Fruit fly (Drosophila melanogaster) whole organism, embryonic: ENCODE data around the gene Pex16.
A peak's percentile ranks its signal among the peaks of the same experiment; 100 is the strongest.

Experiments
- Adf1 ChIP-seq: fragments of 200-800 bp; sonication (Bioruptor generic); IDR thresholded peaks from 2 replicates; pipeline ENCODE4 v1.3.6; 2022; ENCODE audit warnings: missing biosample characterization, missing genetic modification characterization
- CG10654 ChIP-seq: fragments of 200-800 bp; sonication (Bioruptor generic); optimal IDR thresholded peaks from 2 replicates; lab custom pipeline; 2016; ENCODE audit warnings: missing biosample characterization, missing genetic modification characterization
- CG11247 ChIP-seq: fragments of 200-800 bp; sonication (Bioruptor generic); IDR thresholded peaks from 2 replicates; pipeline ENCODE4 v1.3.6; 2022; ENCODE audit warnings: missing biosample characterization, missing genetic modification characterization
- CG14667 ChIP-seq: fragments of 200-800 bp; sonication (Bioruptor generic); IDR thresholded peaks from 2 replicates; pipeline ENCODE4 v1.3.6; 2022; ENCODE audit warnings: missing biosample characterization, missing genetic modification characterization
- CG16863 ChIP-seq: fragments of 200-800 bp; sonication (Bioruptor generic); optimal IDR thresholded peaks from 3 replicates; lab custom pipeline; 2016; ENCODE audit warnings: missing biosample characterization, missing genetic modification characterization
- CG17359 ChIP-seq: fragments of 200-800 bp; sonication (Bioruptor generic); optimal IDR thresholded peaks from 3 replicates; lab custom pipeline; 2018; ENCODE audit warnings: missing biosample characterization, mild to moderate bottlenecking, missing genetic modification characterization, moderate library complexity
- CG30431 ChIP-seq: fragments of 200-800 bp; sonication (Bioruptor generic); optimal IDR thresholded peaks from 2 replicates; lab custom pipeline; 2017; ENCODE audit warnings: missing biosample characterization, missing genetic modification characterization
- CG31224 ChIP-seq: fragments of 200-800 bp; sonication (Bioruptor generic); IDR thresholded peaks from 2 replicates; pipeline ENCODE4 v1.3.6; 2022; ENCODE audit warnings: missing biosample characterization, missing genetic modification characterization
- CG33557 ChIP-seq: fragments of 200-800 bp; sonication (Bioruptor generic); optimal IDR thresholded peaks from 2 replicates; lab custom pipeline; 2019; ENCODE audit warnings: missing biosample characterization, mild to moderate bottlenecking, missing genetic modification characterization, moderate library complexity
- CG34422 ChIP-seq: fragments of 200-800 bp; sonication (Bioruptor generic); IDR thresholded peaks from 3 replicates; pipeline ENCODE4 v1.3.6; 2022; ENCODE audit warnings: missing biosample characterization, missing genetic modification characterization
- CG4360 ChIP-seq: fragments of 200-800 bp; sonication (Bioruptor generic); IDR thresholded peaks from 2 replicates; pipeline ENCODE4 v1.3.6; 2022; ENCODE audit warnings: missing biosample characterization, missing genetic modification characterization
- CG4424 ChIP-seq: fragments of 200-800 bp; sonication (Bioruptor generic); optimal IDR thresholded peaks from 3 replicates; lab custom pipeline; 2016; ENCODE audit warnings: missing biosample characterization, missing genetic modification characterization
- CG4730 ChIP-seq: fragments of 200-800 bp; sonication (Bioruptor generic); IDR thresholded peaks from 2 replicates; pipeline ENCODE4 v1.3.6; 2022; ENCODE audit warnings: missing biosample characterization, missing genetic modification characterization
- CG4854 ChIP-seq: fragments of 200-800 bp; sonication (Bioruptor generic); optimal IDR thresholded peaks from 2 replicates; lab custom pipeline; 2016; ENCODE audit warnings: missing biosample characterization, missing genetic modification characterization, inconsistent platforms
- CG6272 ChIP-seq: fragments of 200-800 bp; sonication (Bioruptor generic); IDR thresholded peaks from 2 replicates; pipeline ENCODE4 v1.3.6; 2022; ENCODE audit warnings: missing biosample characterization, missing genetic modification characterization
- CG6854 ChIP-seq: fragments of 200-800 bp; sonication (Bioruptor generic); optimal IDR thresholded peaks from 3 replicates; lab custom pipeline; 2017; ENCODE audit warnings: missing biosample characterization, mild to moderate bottlenecking, missing genetic modification characterization
- CG8359 ChIP-seq: fragments of 200-800 bp; sonication (Bioruptor generic); optimal IDR thresholded peaks from 2 replicates; lab custom pipeline; 2017; ENCODE audit warnings: missing biosample characterization, mild to moderate bottlenecking, missing genetic modification characterization, borderline replicate concordance
- CG9932 ChIP-seq: fragments of 200-800 bp; sonication (Bioruptor generic); IDR thresholded peaks from 2 replicates; pipeline ENCODE4 v1.3.6; 2022; ENCODE audit warnings: missing biosample characterization, missing genetic modification characterization
- Dfd ChIP-seq, 2 experiments: fragments of >200 bp; optimal IDR thresholded peaks; 2 replicates each; lab custom pipeline; 2017; ENCODE audit warnings: missing biosample characterization in 2 of 2, missing genetic modification characterization in 2 of 2
- Dip3 ChIP-seq: fragments of 200-800 bp; sonication (Bioruptor generic); optimal IDR thresholded peaks from 3 replicates; lab custom pipeline; 2016; ENCODE audit warnings: missing biosample characterization, missing genetic modification characterization
- E2f2 ChIP-seq: fragments of 200-800 bp; sonication (Bioruptor generic); IDR thresholded peaks from 2 replicates; pipeline ENCODE4 v1.3.6; 2022; ENCODE audit warnings: missing biosample characterization, missing genetic modification characterization
- Elba2 ChIP-seq: fragments of 200-800 bp; sonication (Bioruptor generic); optimal IDR thresholded peaks from 3 replicates; lab custom pipeline; 2016; ENCODE audit warnings: missing biosample characterization, missing genetic modification characterization
- Ets97D ChIP-seq: fragments of 200-800 bp; sonication (Bioruptor generic); optimal IDR thresholded peaks from 3 replicates; lab custom pipeline; 2016; ENCODE audit warnings: missing biosample characterization, missing genetic modification characterization
- Hmx ChIP-seq: fragments of 200-800 bp; sonication (Bioruptor generic); optimal IDR thresholded peaks from 2 replicates; lab custom pipeline; 2016; ENCODE audit warnings: missing biosample characterization, missing genetic modification characterization
- Hr39 ChIP-seq: fragments of >200 bp; optimal IDR thresholded peaks from 2 replicates; lab custom pipeline; 2017
- MBD-R2 ChIP-seq: fragments of 200-800 bp; sonication (Bioruptor generic); IDR thresholded peaks from 2 replicates; pipeline ENCODE4 v1.3.6; 2022; ENCODE audit warnings: missing biosample characterization, missing genetic modification characterization
- Meics ChIP-seq: fragments of 200-800 bp; sonication (Bioruptor generic); optimal IDR thresholded peaks from 2 replicates; lab custom pipeline; 2017; ENCODE audit warnings: missing biosample characterization, mild to moderate bottlenecking, missing genetic modification characterization
- Mrtf ChIP-seq: fragments of 200-800 bp; sonication (Bioruptor generic); IDR thresholded peaks from 3 replicates; pipeline ENCODE4 v1.3.6; 2022; ENCODE audit warnings: missing biosample characterization, missing genetic modification characterization
- NK7.1 ChIP-seq: fragments of 200-800 bp; sonication (Bioruptor generic); optimal IDR thresholded peaks from 3 replicates; lab custom pipeline; 2016; ENCODE audit warnings: missing biosample characterization, missing genetic modification characterization
- Oli ChIP-seq: fragments of 200-800 bp; sonication (Bioruptor generic); optimal IDR thresholded peaks from 2 replicates; lab custom pipeline; 2018; ENCODE audit warnings: missing biosample characterization, mild to moderate bottlenecking, missing genetic modification characterization, moderate library complexity
- Optix ChIP-seq: fragments of 200-800 bp; sonication (Bioruptor generic); IDR thresholded peaks from 3 replicates; pipeline ENCODE4 v1.3.6; 2022; ENCODE audit warnings: missing biosample characterization, missing genetic modification characterization
- ara ChIP-seq: fragments of 200-800 bp; sonication (Bioruptor generic); IDR thresholded peaks from 2 replicates; pipeline ENCODE4 v1.3.6; 2022; ENCODE audit warnings: missing biosample characterization, missing genetic modification characterization
- crol ChIP-seq: fragments of 200-800 bp; sonication (Bioruptor generic); IDR thresholded peaks from 2 replicates; pipeline ENCODE4 v1.3.6; 2022; ENCODE audit warnings: missing biosample characterization, missing genetic modification characterization
- crp ChIP-seq, 2 experiments: fragments of 200-800 bp; sonication (Bioruptor generic); optimal IDR thresholded peaks; 2 replicates in 1 of 2; 3 replicates in 1 of 2; lab custom pipeline; 2017; ENCODE audit warnings: missing biosample characterization in 2 of 2, missing genetic modification characterization in 2 of 2, mild to moderate bottlenecking in 1 of 2, moderate library complexity in 1 of 2
- ems ChIP-seq: fragments of 200-800 bp; sonication (Bioruptor generic); optimal IDR thresholded peaks from 3 replicates; lab custom pipeline; 2016; ENCODE audit warnings: missing biosample characterization, missing genetic modification characterization
- eve ChIP-seq, 2 experiments: fragments of >200 bp; optimal IDR thresholded peaks; 2 replicates each; lab custom pipeline; 2017; ENCODE audit warnings: missing biosample characterization in 2 of 2, missing genetic modification characterization in 2 of 2
- gcm ChIP-seq: fragments of 200-800 bp; sonication (Bioruptor generic); optimal IDR thresholded peaks from 2 replicates; lab custom pipeline; 2019; ENCODE audit warnings: missing biosample characterization, mild to moderate bottlenecking, missing genetic modification characterization, moderate library complexity
- grau ChIP-seq: fragments of 200-800 bp; optimal IDR thresholded peaks from 3 replicates; lab custom pipeline; 2019; ENCODE audit warnings: missing biosample characterization, mild to moderate bottlenecking, missing genetic modification characterization, moderate library complexity
- knrl ChIP-seq: fragments of 200-800 bp; sonication (Bioruptor generic); IDR thresholded peaks from 3 replicates; pipeline ENCODE4 v1.3.6; 2022; ENCODE audit warnings: missing biosample characterization, missing genetic modification characterization; ENCODE audit not compliant: partially characterized antibody
- nau ChIP-seq: fragments of 200-800 bp; sonication (Bioruptor generic); optimal IDR thresholded peaks from 3 replicates; lab custom pipeline; 2017; ENCODE audit warnings: missing biosample characterization, mild to moderate bottlenecking, missing genetic modification characterization, missing genetic modification reagents
- pan ChIP-seq, 4 experiments: fragments of >200 bp in 3 of 4; fragments of 200-800 bp in 1 of 4; sonication (Bioruptor generic) in 1 of 4; optimal IDR thresholded peaks in 3 of 4; IDR thresholded peaks in 1 of 4; 2 replicates each; pipeline versions ENCODE4 v1.3.6 to Lab custom; 2017 to 2022; ENCODE audit warnings: missing biosample characterization in 2 of 4, missing genetic modification characterization in 2 of 4, mixed read lengths in 1 of 4
- pnt ChIP-seq: fragments of 200-800 bp; sonication (Bioruptor generic); optimal IDR thresholded peaks from 3 replicates; lab custom pipeline; 2016; ENCODE audit warnings: missing biosample characterization, missing genetic modification characterization
- psq ChIP-seq: fragments of 200-800 bp; sonication (Bioruptor generic); optimal IDR thresholded peaks from 2 replicates; lab custom pipeline; 2017; ENCODE audit warnings: missing biosample characterization, missing genetic modification characterization
- rib ChIP-seq: fragments of 200-800 bp; sonication (Bioruptor generic); IDR thresholded peaks from 2 replicates; pipeline ENCODE4 v1.3.6; 2022; ENCODE audit warnings: missing biosample characterization, missing genetic modification characterization
- seq ChIP-seq: fragments of 200-800 bp; sonication (Bioruptor generic); IDR thresholded peaks from 2 replicates; pipeline ENCODE4 v1.3.6; 2022; ENCODE audit warnings: missing biosample characterization, missing genetic modification characterization
- sima ChIP-seq: fragments of 200-800 bp; sonication (Bioruptor generic); optimal IDR thresholded peaks from 2 replicates; lab custom pipeline; 2016; ENCODE audit warnings: missing biosample characterization, missing genetic modification characterization
- sug ChIP-seq: fragments of 200-800 bp; optimal IDR thresholded peaks from 2 replicates; lab custom pipeline; 2019; ENCODE audit warnings: missing biosample characterization, mild to moderate bottlenecking, missing genetic modification characterization, moderate library complexity
- tin ChIP-seq: fragments of 200-800 bp; sonication (Bioruptor generic); optimal IDR thresholded peaks from 3 replicates; lab custom pipeline; 2016; ENCODE audit warnings: missing biosample characterization, missing genetic modification characterization
- toy ChIP-seq: fragments of 200-800 bp; sonication (Bioruptor generic); IDR thresholded peaks from 2 replicates; pipeline ENCODE4 v1.3.6; 2022; ENCODE audit warnings: missing biosample characterization, missing genetic modification characterization
- vvl ChIP-seq: fragments of 200-800 bp; sonication (Bioruptor generic); IDR thresholded peaks from 2 replicates; pipeline ENCODE4 v1.3.6; 2022; ENCODE audit warnings: missing biosample characterization, missing genetic modification characterization

Pex16 gene

dm6 chr3L:20778224-20779063 lies at the start of gene Pex16, which contains the start of gene Pex14:
Gene Pex16, minus strand, starts transcription at chr3L:20778264.
Gene Pex14, plus strand, starts transcription at chr3L:20778799.
- TF ChIP-seq CG4854: peak; percentile 38
- TF ChIP-seq CG6272 (GFP tag; lab: Robert Waterston, UW): peak; percentile 54; the same call in 1 of the 2 replicates
- no peak for TF ChIP-seq gcm (GFP tag; lab: Kevin White, UChicago)
- TF ChIP-seq grau (tag; lab: Kevin White, UChicago): peak; percentile 63
- no peak for TF ChIP-seq Hmx (GFP tag; lab: Kevin White, UChicago)
- TF ChIP-seq CG30431 (GFP tag; lab: Kevin White, UChicago): peak; percentile 71
- peak; percentile 66 for TF ChIP-seq CG34422 (GFP tag; lab: Robert Waterston, UW)
- no peak for TF ChIP-seq sima (GFP tag; lab: Kevin White, UChicago)
- TF ChIP-seq pnt (GFP tag; lab: Kevin White, UChicago): peak; percentile 86
- TF ChIP-seq ems (GFP tag; lab: Kevin White, UChicago): peak; percentile 42
- TF ChIP-seq Ets97D (GFP tag; lab: Kevin White, UChicago): peak; percentile 38
- no peak for TF ChIP-seq CG6854 (GFP tag; lab: Kevin White, UChicago)
- TF ChIP-seq CG10654: peak; percentile 37
- TF ChIP-seq crol: no peak
- TF ChIP-seq CG11247 (GFP tag; lab: Robert Waterston, UW): peak; percentile 73
- TF ChIP-seq Dip3 (GFP tag; lab: Kevin White, UChicago): peak; percentile 69
- TF ChIP-seq CG4424 (GFP tag; lab: Kevin White, UChicago): peak; percentile 71
- TF ChIP-seq crp (GFP tag; optimal IDR thresholded peaks at IDR 0.05; lab: Kevin White, UChicago): peak in 1 of 2 experiments; percentile 27
- peak; percentile 48 for TF ChIP-seq CG31224 (GFP tag; lab: Robert Waterston, UW)
- peak; percentile 41 for TF ChIP-seq E2f2 (GFP tag; lab: Robert Waterston, UW)
- no peak for TF ChIP-seq nau
- TF ChIP-seq rib (GFP tag; lab: Robert Waterston, UW): no peak
- TF ChIP-seq sug (tag; lab: Kevin White, UChicago): peak; percentile 53
- no peak for TF ChIP-seq Elba2 (GFP tag; lab: Kevin White, UChicago)
- peak; percentile 74 for TF ChIP-seq Meics (GFP tag; lab: Kevin White, UChicago)
- TF ChIP-seq Oli (tag; lab: Kevin White, UChicago): peak; percentile 59
- TF ChIP-seq Dfd (GFP tag; optimal IDR thresholded peaks at IDR 0.05; lab: Kevin White, UChicago): peak in 1 of 2 experiments; percentile 22
- TF ChIP-seq CG33557 (GFP tag; lab: Kevin White, UChicago): peak; percentile 6
- TF ChIP-seq Optix: peak; percentile 55; the same call in 1 of the 3 replicates
- no peak for TF ChIP-seq CG4360 (GFP tag; lab: Robert Waterston, UW)
- TF ChIP-seq NK7.1 (GFP tag; lab: Kevin White, UChicago): peak; percentile 66
- peak; percentile 67 for TF ChIP-seq CG4730 (GFP tag; lab: Robert Waterston, UW)
- TF ChIP-seq ara: peak; percentile 37
- peak; percentile 73 for TF ChIP-seq Mrtf (GFP tag; lab: Robert Waterston, UW)
- peak; percentile 81 for TF ChIP-seq MBD-R2 (GFP tag; lab: Robert Waterston, UW)
- TF ChIP-seq eve (GFP tag; optimal IDR thresholded peaks at IDR 0.05; lab: Kevin White, UChicago): no peak
- TF ChIP-seq Adf1: 0 out of 2 replicates have a peak, but pooled peaks have one; percentile 8
- peak; percentile 76 for TF ChIP-seq CG16863 (GFP tag; lab: Kevin White, UChicago)
- TF ChIP-seq tin (GFP tag; lab: Kevin White, UChicago): peak; percentile 78
- TF ChIP-seq CG17359 (tag; lab: Kevin White, UChicago): peak; percentile 60
- no peak for TF ChIP-seq toy (GFP tag; lab: Robert Waterston, UW)
- no peak for TF ChIP-seq CG8359 (GFP tag; lab: Kevin White, UChicago)
- no peak for TF ChIP-seq Hr39
- peak; percentile 32 for TF ChIP-seq psq (GFP tag; lab: Kevin White, UChicago)
- peak; percentile 68 for TF ChIP-seq CG14667 (GFP tag; lab: Robert Waterston, UW)
- no peak for TF ChIP-seq knrl (GFP tag; lab: Robert Waterston, UW)
- TF ChIP-seq seq (GFP tag; lab: Robert Waterston, UW): 0 out of 2 replicates have a peak, but pooled peaks have one; percentile 10
- peak; percentile 78; the same call in 1 of the 2 replicates for TF ChIP-seq vvl (GFP tag; lab: Robert Waterston, UW)
- no peak for TF ChIP-seq pan (optimal IDR thresholded peaks at IDR 0.05; lab: Kevin White, UChicago)
- peak in 1 of 2 experiments; percentile 77 for TF ChIP-seq pan (GFP tag; optimal IDR thresholded peaks at IDR 0.05 in 1 of 2, IDR thresholded peaks at IDR 0.05 in 1 of 2)
- TF ChIP-seq CG9932: peak; percentile 85
